Worm (Caenorhabditis elegans): ENCODE data around the gene malt-1.
A peak's percentile ranks its signal among the peaks of the same experiment; 100 is the strongest.

malt-1 gene

DNA sequence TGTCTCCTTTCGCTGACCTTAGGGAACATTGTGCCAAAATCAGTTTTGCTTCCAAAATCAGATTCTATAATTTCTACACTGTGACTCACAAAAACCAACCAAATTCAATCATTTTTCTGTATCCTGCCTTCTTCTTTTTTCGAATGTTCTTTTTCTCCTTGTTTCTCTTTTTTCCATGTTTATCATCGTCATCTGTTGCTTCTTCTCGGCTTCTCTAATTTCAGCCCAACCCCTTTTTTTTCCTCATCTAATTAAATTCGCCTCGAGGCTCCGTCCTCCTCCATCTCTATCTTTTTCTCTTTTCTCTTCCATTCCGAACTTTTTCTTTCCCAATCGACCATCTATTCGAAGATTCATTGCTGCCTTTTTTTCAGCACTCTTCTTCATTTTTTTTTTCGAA is 43.6 kb upstream of the malt-1 start, which contains the start of gene unc-104 (continued):
- TF ChIP-seq lsy-2 (tag; optimal IDR thresholded peaks at IDR 0.05), result peak in 1 of 2 experiments; percentile 19
- no peak for TF ChIP-seq nhr-19 (GFP tag; conservative IDR thresholded peaks at IDR 0.05)
- TF ChIP-seq tlp-1 (tag; optimal IDR thresholded peaks at IDR 0.05), result no peak
- TF ChIP-seq pag-3 (tag; optimal IDR thresholded peaks at IDR 0.05; ENCODE audit: borderline replicate concordance, insufficient read depth), result no peak
- TF ChIP-seq F16B12.6 (tag; optimal IDR thresholded peaks at IDR 0.05), result no peak
- TF ChIP-seq unc-30 (tag; optimal IDR thresholded peaks at IDR 0.05), result no peak
- no peak for TF ChIP-seq nhr-20 (tag; optimal IDR thresholded peaks at IDR 0.05)

ce11 chrII:6992949-6993348 is 41.8 kb upstream of the malt-1 start:
- peak; percentile 79 for TF ChIP-seq unc-86 (tag; optimal IDR thresholded peaks at IDR 0.05)
- no peak for TF ChIP-seq hlh-4 (tag; optimal IDR thresholded peaks at IDR 0.05)
- no peak for TF ChIP-seq pag-3 (tag; optimal IDR thresholded peaks at IDR 0.05; ENCODE audit: borderline replicate concordance, insufficient read depth)
- TF ChIP-seq xbp-1 (tag; optimal IDR thresholded peaks at IDR 0.05), result peak; percentile 50
- TF ChIP-seq efl-1 (optimal IDR thresholded peaks at IDR 0.05), result peak in 1 of 2 experiments; percentile 23
- no peak for TF ChIP-seq efl-1 (GFP tag; optimal IDR thresholded peaks at IDR 0.05 in 1 of 2)
- peak; percentile 37 for TF ChIP-seq irx-1 (tag; optimal IDR thresholded peaks at IDR 0.05)
- TF ChIP-seq fos-1 (tag; optimal IDR thresholded peaks at IDR 0.05), result no peak
- TF ChIP-seq lin-14 (GFP tag; optimal IDR thresholded peaks at IDR 0.05), result peak; percentile 94
- TF ChIP-seq swsn-7 (tag; optimal IDR thresholded peaks at IDR 0.05), result peak; percentile 61
- peak; percentile 65 for TF ChIP-seq tbx-2 (tag; optimal IDR thresholded peaks at IDR 0.05)
- TF ChIP-seq mab-9 (GFP tag; IDR thresholded peaks at IDR 0.05), result 0 out of 2 replicates have a peak, but pooled peaks have one; percentile 36
- peak in 1 of 2 experiments; percentile 41 for TF ChIP-seq lin-35 (GFP tag; optimal IDR thresholded peaks at IDR 0.05)
- peak; percentile 43 for TF ChIP-seq pax-3 (tag; optimal IDR thresholded peaks at IDR 0.05)
- TF ChIP-seq zip-4 (GFP tag; optimal IDR thresholded peaks at IDR 0.05), result no peak
- TF ChIP-seq nhr-71 (tag; optimal IDR thresholded peaks at IDR 0.05), result peak; percentile 78
- peak; percentile 48 for TF ChIP-seq ceh-8 (GFP tag; optimal IDR thresholded peaks at IDR 0.05)
- TF ChIP-seq fkh-8 (tag; optimal IDR thresholded peaks at IDR 0.05), result peak; percentile 85
- TF ChIP-seq fkh-10 (GFP tag; optimal IDR thresholded peaks at IDR 0.05), result peak; percentile 80
- TF ChIP-seq ces-1 (GFP tag; optimal IDR thresholded peaks at IDR 0.05), result peak; percentile 27
- peak; percentile 45 to 64 (median 57) for TF ChIP-seq ceh-82 (tag; optimal IDR thresholded peaks at IDR 0.05)
- TF ChIP-seq snu-23 (GFP tag; optimal IDR thresholded peaks at IDR 0.05), result peak; percentile 41
- TF ChIP-seq grh-1 (GFP tag; IDR thresholded peaks at IDR 0.05), result no peak
- TF ChIP-seq nhr-47 (tag; optimal IDR thresholded peaks at IDR 0.05), result peak; percentile 64
- TF ChIP-seq mep-1 (tag; optimal IDR thresholded peaks at IDR 0.05), result peak; percentile 30
- no peak for TF ChIP-seq snpc-4 (tag; optimal IDR thresholded peaks at IDR 0.05)
- TF ChIP-seq lin-15B (tag; optimal IDR thresholded peaks at IDR 0.05), result no peak
- peak; percentile 17 for TF ChIP-seq jun-1 (tag; optimal IDR thresholded peaks at IDR 0.05)
- TF ChIP-seq isw-1 (GFP tag; IDR thresholded peaks at IDR 0.05), result peak; percentile 51
- TF ChIP-seq dpl-1 (GFP tag; optimal IDR thresholded peaks at IDR 0.05), result peak in 1 of 3 experiments; percentile 41
- TF ChIP-seq lsy-2 (tag; optimal IDR thresholded peaks at IDR 0.05), result peak; percentile 55 to 59
- TF ChIP-seq egl-13 (tag; optimal IDR thresholded peaks at IDR 0.05), result peak; percentile 55
- TF ChIP-seq blmp-1 (tag; optimal IDR thresholded peaks at IDR 0.05), result no peak

ce11 chrII:6989830-6990287 is 38.8 kb upstream of the malt-1 start, which contains the start of gene C15F1.1:
Gene C15F1.1, plus strand, starts transcription at chrII:6989880.
- TF ChIP-seq mep-1 (tag; optimal IDR thresholded peaks at IDR 0.05) (no peak), efl-1 (optimal IDR thresholded peaks at IDR 0.05) (no peak), efl-1 (GFP tag; optimal IDR thresholded peaks at IDR 0.05 in 1 of 2) (peak in 1 of 2 experiments; percentile 77), unc-130 (tag; optimal IDR thresholded peaks at IDR 0.05) (no peak), nhr-77 (tag; optimal IDR thresholded peaks at IDR 0.05) (no peak)

Data from whole organism, L1 larva.